Worm (Caenorhabditis elegans): ENCODE results near the gene C18E9.8.

ce11 chrII:8953703-8954102 lies 34.2 kb downstream of the C18E9.8 start:
- TF ChIP-seq skn-1 (tag; optimal IDR thresholded peaks at IDR 0.05): no peak
- no peak for TF ChIP-seq zag-1 (tag; optimal IDR thresholded peaks at IDR 0.05)
- TF ChIP-seq ztf-11 (tag; optimal IDR thresholded peaks at IDR 0.05): no peak
- no peak for TF ChIP-seq mdl-1 (tag; optimal IDR thresholded peaks at IDR 0.05)
- no peak for TF ChIP-seq egl-27 (tag; optimal IDR thresholded peaks at IDR 0.05)
- no peak for TF ChIP-seq nhr-77 (tag; optimal IDR thresholded peaks at IDR 0.05)
- TF ChIP-seq nhr-23 (tag; optimal IDR thresholded peaks at IDR 0.05): no peak
- TF ChIP-seq daf-12 (tag; optimal IDR thresholded peaks at IDR 0.05): no peak
- no peak for TF ChIP-seq tbx-2 (tag; optimal IDR thresholded peaks at IDR 0.05)
- TF ChIP-seq nhr-25 (tag; optimal IDR thresholded peaks at IDR 0.05): peak; percentile 8
- no peak for TF ChIP-seq lin-39 (tag; optimal IDR thresholded peaks at IDR 0.05)
- TF ChIP-seq ZK546.5 (tag; optimal IDR thresholded peaks at IDR 0.05): no peak
- no peak for TF ChIP-seq ztf-4 (tag; optimal IDR thresholded peaks at IDR 0.05)
- TF ChIP-seq nhr-76 (tag; optimal IDR thresholded peaks at IDR 0.05): no peak
